Worm (Caenorhabditis elegans) whole organism, L4 larva: ENCODE data around the gene C03B1.7.

Source experiments
- aly-2 ChIP-seq: sonication (generic microtip); optimal IDR thresholded peaks from 2 replicates; lab custom pipeline; 2018; ENCODE audit warnings: missing biosample characterization, missing genetic modification characterization
- arid-1 ChIP-seq: fragments of 200-800 bp; sonication (Bioruptor generic); conservative IDR thresholded peaks from 2 replicates; pipeline ENCODE4 v1.3.6; 2022; ENCODE audit warnings: missing genetic modification reagents, missing genetic modification characterization, missing compliant biosample characterization
- ces-1 ChIP-seq: fragments of 150-350 bp; sonication (generic microtip); optimal IDR thresholded peaks from 4 replicates; lab custom pipeline; 2014; ENCODE audit warnings: missing biosample characterization, missing genetic modification reagents, missing genetic modification characterization
- daf-12 ChIP-seq: fragments of 150-350 bp; optimal IDR thresholded peaks from 2 replicates; lab custom pipeline; 2014; ENCODE audit warnings: missing biosample characterization, missing genetic modification reagents, missing genetic modification characterization
- nhr-77 ChIP-seq: fragments of 150-350 bp; optimal IDR thresholded peaks from 2 replicates; lab custom pipeline; 2014; ENCODE audit warnings: missing biosample characterization, missing genetic modification characterization
- pha-4 ChIP-seq, 2 experiments: fragments of 150-350 bp in 1 of 2; fragments of 200-800 bp in 1 of 2; sonication (Bioruptor generic) in 1 of 2; IDR thresholded peaks in 1 of 2; optimal IDR thresholded peaks in 1 of 2; 2 replicates each; pipeline versions ENCODE4 v1.3.6 to Lab custom; 2014 to 2022; ENCODE audit warnings: missing genetic modification characterization in 2 of 2, missing genetic modification reagents in 2 of 2, missing biosample characterization in 1 of 2, missing compliant biosample characterization in 1 of 2
- pqm-1 ChIP-seq: sonication (generic microtip); optimal IDR thresholded peaks from 2 replicates; lab custom pipeline; 2017; ENCODE audit warnings: missing biosample characterization, missing genetic modification characterization
- ztf-11 ChIP-seq: fragments of 150-350 bp; optimal IDR thresholded peaks from 2 replicates; lab custom pipeline; 2014; ENCODE audit warnings: missing biosample characterization, missing genetic modification characterization

ce11 chrX:6385185-6385584 is 43.6 kb downstream of the C03B1.7 start, which contains the start of gene igdb-3:
- TF ChIP-seq ztf-11 (tag; lab: Kevin White, UChicago), result no peak
- TF ChIP-seq arid-1, result no peak
- no peak for TF ChIP-seq pha-4 (GFP tag; IDR thresholded peaks at IDR 0.05; lab: Robert Waterston, UW)
- TF ChIP-seq pha-4 (tag; optimal IDR thresholded peaks at IDR 0.05; lab: Kevin White, UChicago), result no peak
- TF ChIP-seq ces-1 (GFP tag; lab: Kevin White, UChicago), result no peak
- TF ChIP-seq nhr-77 (tag; lab: Kevin White, UChicago), result no peak
- no peak for TF ChIP-seq daf-12 (tag; lab: Kevin White, UChicago)
- no peak for TF ChIP-seq aly-2 (tag; lab: Kevin White, UChicago)
- no peak for TF ChIP-seq pqm-1 (tag; lab: Kevin White, UChicago)
